Worm (Caenorhabditis elegans): Measurements from ENCODE around the gene sbsp-1.

DNA sequence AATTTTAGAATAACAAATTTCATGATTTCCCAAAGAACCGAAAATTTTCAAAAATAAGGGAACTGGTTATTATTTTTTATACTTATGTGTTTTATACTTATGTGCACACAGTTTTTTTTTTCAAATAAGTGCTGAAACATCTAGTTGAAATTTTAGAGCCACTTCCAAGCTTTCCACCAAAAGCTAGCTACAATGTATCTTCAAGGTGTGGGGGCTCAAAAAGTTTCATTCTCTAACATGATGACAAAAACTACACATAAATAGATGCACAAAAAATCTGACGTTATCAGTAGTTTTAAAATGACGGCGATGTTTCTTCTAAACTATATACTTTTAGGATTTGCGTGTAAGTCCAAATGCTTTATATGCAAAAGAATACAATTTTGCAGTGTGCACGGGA is 38.7 kb upstream of the sbsp-1 start, which contains the start of gene clec-163:
- TF ChIP-seq tbx-2 (tag; optimal IDR thresholded peaks at IDR 0.05) (no peak), unc-55 (GFP tag; optimal IDR thresholded peaks at IDR 0.05) (no peak), elt-2 (tag; optimal IDR thresholded peaks at IDR 0.05) (no peak)
